Worm (Caenorhabditis elegans): ENCODE results near the gene sptf-2.

DNA sequence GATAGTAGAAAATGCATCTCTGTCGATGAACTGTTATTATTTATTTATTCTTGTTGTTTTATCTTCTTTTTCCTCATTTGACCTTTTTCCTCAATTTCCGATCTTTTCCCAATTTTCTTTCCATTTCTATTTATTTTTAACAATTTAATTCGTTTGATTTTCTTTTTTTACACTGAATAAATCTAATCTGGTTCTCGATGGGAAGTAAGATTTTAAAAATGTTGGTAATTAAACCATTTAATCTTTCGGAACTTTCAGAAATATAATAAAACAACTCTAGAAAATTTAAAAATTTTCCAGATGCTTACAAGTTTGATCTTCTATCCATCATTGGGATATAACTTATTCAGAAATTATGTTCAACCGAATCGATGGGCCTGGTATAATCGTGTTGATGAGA, 18.7 kb upstream of the sptf-2 start, which contains the start of gene F28C6.8:
- TF ChIP-seq ceh-6 (GFP tag; optimal IDR thresholded peaks at IDR 0.05) (no peak), pha-2 (tag; optimal IDR thresholded peaks at IDR 0.05) (no peak), ets-4 (tag; optimal IDR thresholded peaks at IDR 0.05) (no peak), sdc-2 (tag; optimal IDR thresholded peaks at IDR 0.05) (no peak), nhr-11 (tag; optimal IDR thresholded peaks at IDR 0.05) (no peak), pha-4 (tag; optimal IDR thresholded peaks at IDR 0.05) (no peak), tbx-2 (tag; optimal IDR thresholded peaks at IDR 0.05) (no peak), zip-5 (tag; optimal IDR thresholded peaks at IDR 0.05) (no peak), npax-4 (tag; optimal IDR thresholded peaks at IDR 0.05) (no peak), C08G9.2 (tag; optimal IDR thresholded peaks at IDR 0.05) (no peak), dve-1 (tag; optimal IDR thresholded peaks at IDR 0.05) (no peak), hlh-6 (tag; optimal IDR thresholded peaks at IDR 0.05) (no peak)
